Worm (Caenorhabditis elegans): Measurements from ENCODE around the gene nhr-234.
A peak's percentile ranks its signal among the peaks of the same experiment; 100 is the strongest.

The nhr-234 gene

DNA sequence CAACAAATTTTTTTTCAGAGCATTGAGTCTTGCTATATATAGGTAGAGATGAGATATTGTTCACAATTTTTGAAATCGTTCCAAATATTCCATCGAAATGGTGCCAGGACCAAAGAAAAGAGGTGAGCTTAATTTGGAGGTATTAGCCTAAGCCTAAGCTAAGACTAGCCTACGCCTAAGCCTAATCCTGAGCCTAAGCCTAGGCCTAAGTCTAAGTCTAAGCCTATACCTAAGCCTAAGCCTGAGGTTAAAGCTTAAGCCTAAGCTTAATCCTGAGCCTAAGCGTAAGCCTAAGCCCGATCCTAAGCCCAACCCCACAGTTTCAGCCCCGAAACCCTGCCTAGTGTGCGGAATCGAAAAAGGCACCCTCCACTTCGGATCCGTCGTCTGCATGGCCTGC lies at the start of gene nhr-234:
nhr-234 (plus strand) TSS at position 77 of the 400 bp plus-strand sequence.
- TF ChIP-seq fos-1 (tag; optimal IDR thresholded peaks at IDR 0.05) (no peak), nhr-43 (tag; optimal IDR thresholded peaks at IDR 0.05; ENCODE audit: poor library complexity, severe bottlenecking) (no peak), egl-5 (tag; optimal IDR thresholded peaks at IDR 0.05) (no peak), unc-62 (GFP tag; optimal IDR thresholded peaks at IDR 0.05) (no peak), ceh-82 (tag; optimal IDR thresholded peaks at IDR 0.05) (no peak), sea-2 (GFP tag; optimal IDR thresholded peaks at IDR 0.05) (no peak), ceh-28 (tag; optimal IDR thresholded peaks at IDR 0.05) (no peak), eor-1 (tag; optimal IDR thresholded peaks at IDR 0.05) (no peak), nhr-28 (tag; optimal IDR thresholded peaks at IDR 0.05) (no peak), zag-1 (tag; optimal IDR thresholded peaks at IDR 0.05) (no peak), nhr-11 (tag; optimal IDR thresholded peaks at IDR 0.05) (no peak), nhr-12 (tag; optimal IDR thresholded peaks at IDR 0.05) (no peak), ceh-16 (tag; optimal IDR thresholded peaks at IDR 0.05) (no peak), lsy-12 (tag; optimal IDR thresholded peaks at IDR 0.05) (no peak), nhr-76 (tag; optimal IDR thresholded peaks at IDR 0.05) (no peak), lin-39 (tag; optimal IDR thresholded peaks at IDR 0.05) (no peak), elt-2 (tag; optimal IDR thresholded peaks at IDR 0.05) (no peak), nhr-25 (tag; optimal IDR thresholded peaks at IDR 0.05) (no peak)

DNA sequence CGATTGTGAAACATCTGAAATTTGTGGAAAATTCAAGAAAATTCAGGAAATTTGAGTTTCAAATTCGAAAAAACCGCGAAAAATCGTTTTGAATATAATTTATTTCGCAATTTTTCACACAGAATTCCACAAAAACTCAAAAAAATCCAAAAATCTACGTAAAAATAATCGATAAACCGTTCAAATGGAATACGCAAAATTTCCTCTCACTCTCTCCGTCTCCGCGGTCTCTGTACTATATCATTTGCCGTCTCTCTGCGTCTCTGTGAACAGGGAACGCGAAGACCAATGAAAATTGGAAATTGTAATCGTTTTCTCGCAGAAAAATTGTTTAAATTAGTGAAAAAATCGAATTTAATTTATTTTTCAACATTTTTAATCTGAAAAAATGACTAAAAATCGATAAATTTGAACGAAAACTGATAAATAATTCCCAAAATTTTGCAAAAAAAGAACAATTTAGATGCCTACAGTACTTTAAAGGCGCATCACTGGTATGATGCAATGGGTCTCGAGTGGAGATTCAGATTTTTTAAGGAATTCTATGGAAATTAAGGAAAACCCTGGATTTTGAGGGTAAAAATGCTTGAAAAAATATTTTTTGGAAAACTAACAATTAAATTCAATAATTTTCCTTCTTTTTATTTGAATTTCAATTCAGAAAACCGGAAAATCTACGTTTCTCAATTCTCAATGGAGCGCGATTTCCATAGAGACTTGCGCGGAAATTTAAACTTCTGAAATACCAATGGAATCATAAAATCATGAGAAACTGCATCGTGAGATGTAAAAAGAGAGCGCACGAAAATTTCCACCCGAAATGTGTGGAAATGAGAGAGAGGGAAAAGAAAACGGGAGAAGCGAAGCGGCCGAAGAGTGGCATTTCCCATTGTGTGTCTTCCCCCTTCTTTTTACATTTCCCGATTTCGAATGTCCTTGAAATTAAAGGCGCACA lies 32.5 kb upstream of the nhr-234 start, which contains the start of the genes ceh-100 and lips-15:
ceh-100 (minus strand) TSS at position 14 of the 955 bp plus-strand sequence.
lips-15 (plus strand) TSS at position 720 of the 955 bp plus-strand sequence.
- peak; percentile 43 for TF ChIP-seq hmg-11 (tag; optimal IDR thresholded peaks at IDR 0.05)
- TF ChIP-seq ceh-16 (tag; optimal IDR thresholded peaks at IDR 0.05): no peak
- no peak for TF ChIP-seq skn-1 (tag; optimal IDR thresholded peaks at IDR 0.05)
- peak; percentile 78 for TF ChIP-seq ceh-28 (tag; optimal IDR thresholded peaks at IDR 0.05)
- TF ChIP-seq fkh-2 (tag; optimal IDR thresholded peaks at IDR 0.05): no peak
- peak; percentile 46 for TF ChIP-seq nfya-1 (tag; optimal IDR thresholded peaks at IDR 0.05; ENCODE audit: insufficient read depth)
- no peak for TF ChIP-seq jun-1 (tag; optimal IDR thresholded peaks at IDR 0.05)
- peak; percentile 56 for TF ChIP-seq nhr-25 (tag; optimal IDR thresholded peaks at IDR 0.05)
- TF ChIP-seq aly-2 (tag; optimal IDR thresholded peaks at IDR 0.05): no peak
- TF ChIP-seq eor-1 (tag; optimal IDR thresholded peaks at IDR 0.05): no peak
- no peak for TF ChIP-seq ama-1 (optimal IDR thresholded peaks at IDR 0.05)
- TF ChIP-seq nhr-28 (tag; optimal IDR thresholded peaks at IDR 0.05): no peak
- TF ChIP-seq elt-2 (tag; optimal IDR thresholded peaks at IDR 0.05): peak; percentile 5
- no peak for TF ChIP-seq unc-62 (GFP tag; optimal IDR thresholded peaks at IDR 0.05)
- peak; percentile 37 for TF ChIP-seq egl-5 (tag; optimal IDR thresholded peaks at IDR 0.05)
- TF ChIP-seq nhr-23 (tag; optimal IDR thresholded peaks at IDR 0.05): peak; percentile 0
- TF ChIP-seq lin-15B (tag; optimal IDR thresholded peaks at IDR 0.05): peak; percentile 81
- TF ChIP-seq pha-4 (tag; optimal IDR thresholded peaks at IDR 0.05): peak; percentile 23

DNA sequence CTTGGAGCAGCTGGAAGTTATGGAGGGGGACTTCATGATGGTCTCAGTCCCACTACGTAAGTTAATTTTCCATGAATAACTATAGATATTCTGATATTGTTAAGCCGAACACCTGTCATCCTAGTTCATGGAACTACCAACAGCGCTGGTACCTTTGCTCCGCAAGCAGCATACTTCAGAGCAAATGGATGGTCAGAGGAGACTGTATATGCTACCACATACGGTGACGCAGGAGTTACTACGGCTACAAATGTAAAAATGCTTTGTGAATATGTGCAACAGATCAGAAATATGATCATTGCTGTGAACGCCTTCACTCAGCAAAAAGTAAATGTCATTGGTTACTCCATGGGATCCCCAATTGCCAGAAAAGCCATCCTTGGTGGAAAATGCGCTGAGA lies 30.4 kb upstream of the nhr-234 start:
- no peak for TF ChIP-seq skn-1 (tag; optimal IDR thresholded peaks at IDR 0.05)
- TF ChIP-seq nfya-1 (tag; optimal IDR thresholded peaks at IDR 0.05; ENCODE audit: insufficient read depth): no peak
- no peak for TF ChIP-seq ZK546.5 (tag; optimal IDR thresholded peaks at IDR 0.05)
- no peak for TF ChIP-seq ztf-4 (tag; optimal IDR thresholded peaks at IDR 0.05)
- TF ChIP-seq egl-5 (tag; optimal IDR thresholded peaks at IDR 0.05): no peak
- TF ChIP-seq ceh-9 (tag; optimal IDR thresholded peaks at IDR 0.05): no peak
- no peak for TF ChIP-seq ceh-16 (tag; optimal IDR thresholded peaks at IDR 0.05)
- no peak for TF ChIP-seq elt-2 (tag; optimal IDR thresholded peaks at IDR 0.05)
- TF ChIP-seq lsy-12 (tag; optimal IDR thresholded peaks at IDR 0.05): no peak
- no peak for TF ChIP-seq nhr-237 (tag; optimal IDR thresholded peaks at IDR 0.05)
- TF ChIP-seq mml-1 (tag; optimal IDR thresholded peaks at IDR 0.05): no peak
- no peak for TF ChIP-seq fkh-10 (GFP tag; optimal IDR thresholded peaks at IDR 0.05)
- no peak for TF ChIP-seq ztf-11 (tag; optimal IDR thresholded peaks at IDR 0.05)
- TF ChIP-seq elt-1 (tag; optimal IDR thresholded peaks at IDR 0.05): no peak
- no peak for TF ChIP-seq egl-27 (tag; optimal IDR thresholded peaks at IDR 0.05)
- no peak for TF ChIP-seq nhr-76 (tag; optimal IDR thresholded peaks at IDR 0.05)
